Fruit fly (Drosophila melanogaster): ENCODE data around the gene vih.

vih gene

dm6 chr3L:12482917-12483316 lies 21.2 kb upstream of the vih start (continued):
- TF ChIP-seq dsx (GFP tag; optimal IDR thresholded peaks at IDR 0.05; ENCODE audit: poor library complexity, severe bottlenecking) (peak; percentile 49), CG9139 (GFP tag; optimal IDR thresholded peaks at IDR 0.05) (peak; percentile 7), Sox14 (GFP tag; optimal IDR thresholded peaks at IDR 0.05) (peak; percentile 75), topi (GFP tag; optimal IDR thresholded peaks at IDR 0.05) (peak; percentile 51), OdsH (GFP tag; optimal IDR thresholded peaks at IDR 0.05) (peak; percentile 83), CG32006 (GFP tag; optimal IDR thresholded peaks at IDR 0.05) (peak; percentile 94), cyc (GFP tag; optimal IDR thresholded peaks at IDR 0.05) (peak; percentile 30), Hr4 (GFP tag; optimal IDR thresholded peaks at IDR 0.05) (peak; percentile 93), CG3919 (GFP tag; optimal IDR thresholded peaks at IDR 0.05) (peak; percentile 69), vri (GFP tag; optimal IDR thresholded peaks at IDR 0.05) (peak; percentile 7), CG11762 (GFP tag; optimal IDR thresholded peaks at IDR 0.05; ENCODE audit: insufficient read depth) (peak; percentile 60), CG11294 (GFP tag; IDR thresholded peaks at IDR 0.05) (peak; percentile 73), lz (GFP tag; optimal IDR thresholded peaks at IDR 0.05) (peak; percentile 47), dac (GFP tag; optimal IDR thresholded peaks at IDR 0.05) (peak; percentile 76), CG6276 (GFP tag; optimal IDR thresholded peaks at IDR 0.05) (peak; percentile 90), Ets21C (GFP tag; optimal IDR thresholded peaks at IDR 0.05) (no peak), net (GFP tag; optimal IDR thresholded peaks at IDR 0.05) (peak; percentile 85), Hr39 (GFP tag; optimal IDR thresholded peaks at IDR 0.05) (peak; percentile 44), CG4318 (GFP tag; optimal IDR thresholded peaks at IDR 0.05) (peak; percentile 84), spab (GFP tag; optimal IDR thresholded peaks at IDR 0.05) (peak; percentile 40), Eip93F (GFP tag; optimal IDR thresholded peaks at IDR 0.05) (no peak), eg (GFP tag; IDR thresholded peaks at IDR 0.05) (peak; percentile 88), CG8119 (GFP tag; IDR thresholded peaks at IDR 0.05) (peak; percentile 91), CG6854 (GFP tag; optimal IDR thresholded peaks at IDR 0.05) (no peak), CG15336 (GFP tag; IDR thresholded peaks at IDR 0.05) (peak; percentile 91), Smox (GFP tag; optimal IDR thresholded peaks at IDR 0.05) (peak; percentile 40), CG31627 (GFP tag; optimal IDR thresholded peaks at IDR 0.05) (peak; percentile 29), CG16779 (tag; optimal IDR thresholded peaks at IDR 0.05) (peak; percentile 28), CG1621 (tag; optimal IDR thresholded peaks at IDR 0.05) (peak; percentile 9), CG6808 (GFP tag; optimal IDR thresholded peaks at IDR 0.05) (peak; percentile 59)

- TF ChIP-seq eg (GFP tag; IDR thresholded peaks at IDR 0.05) (0 out of 3 replicates have a peak, but pooled peaks have one; percentile 23), ss (GFP tag; optimal IDR thresholded peaks at IDR 0.05) (no peak), vri (GFP tag; optimal IDR thresholded peaks at IDR 0.05) (no peak), Ets96B (tag; optimal IDR thresholded peaks at IDR 0.05) (no peak), Eip78C (GFP tag) (peak; percentile 24), Sox102F (GFP tag; optimal IDR thresholded peaks at IDR 0.05) (no peak), CG6854 (GFP tag; optimal IDR thresholded peaks at IDR 0.05) (no peak), CG16779 (tag; optimal IDR thresholded peaks at IDR 0.05) (no peak), esn (GFP tag; optimal IDR thresholded peaks at IDR 0.05) (no peak), CG6808 (GFP tag; optimal IDR thresholded peaks at IDR 0.05) (peak; percentile 91), achi (GFP tag; optimal IDR thresholded peaks at IDR 0.05) (no peak)
Observed at dm6 chr3L:12484464-12484863, 19.6 kb upstream of the vih start.

dm6 chr3L:12484948-12485347 lies 19.1 kb upstream of the vih start, which contains the start of gene CG10663:
Gene CG10663, minus strand, starts transcription at chr3L:12485035.
- TF ChIP-seq CG34406 (GFP tag; optimal IDR thresholded peaks at IDR 0.05) (peak; percentile 1), Hr39 (GFP tag; optimal IDR thresholded peaks at IDR 0.05) (no peak), svp (GFP tag) (peak; percentile 76), CG10669 (GFP tag; optimal IDR thresholded peaks at IDR 0.05) (no peak), cyc (GFP tag; optimal IDR thresholded peaks at IDR 0.05) (no peak), Hr38 (GFP tag; optimal IDR thresholded peaks at IDR 0.05) (no peak), Gug (GFP tag; IDR thresholded peaks at IDR 0.05) (peak; percentile 23; the same call in 1 of the 2 replicates), fkh (GFP tag; optimal IDR thresholded peaks at IDR 0.05) (peak; percentile 2), CG1621 (tag; optimal IDR thresholded peaks at IDR 0.05) (no peak), CG15336 (GFP tag; IDR thresholded peaks at IDR 0.05) (peak; percentile 53), dac (GFP tag; optimal IDR thresholded peaks at IDR 0.05) (no peak), fd85E (GFP tag; optimal IDR thresholded peaks at IDR 0.05) (no peak), CG8319 (GFP tag; optimal IDR thresholded peaks at IDR 0.05) (no peak), Met (GFP tag; optimal IDR thresholded peaks at IDR 0.05) (peak; percentile 9), CG6808 (GFP tag; optimal IDR thresholded peaks at IDR 0.05) (no peak), achi (GFP tag; optimal IDR thresholded peaks at IDR 0.05) (peak; percentile 7), CG31627 (GFP tag; optimal IDR thresholded peaks at IDR 0.05) (no peak), Smox (GFP tag; optimal IDR thresholded peaks at IDR 0.05) (no peak), CG32006 (GFP tag; optimal IDR thresholded peaks at IDR 0.05) (peak; percentile 37), Eip93F (GFP tag; optimal IDR thresholded peaks at IDR 0.05) (no peak), acj6 (GFP tag; optimal IDR thresholded peaks at IDR 0.05) (peak; percentile 25), Eip75B (GFP tag; optimal IDR thresholded peaks at IDR 0.05) (peak; percentile 13), lz (GFP tag; optimal IDR thresholded peaks at IDR 0.05) (no peak), CG6276 (GFP tag; optimal IDR thresholded peaks at IDR 0.05) (peak; percentile 12)

Measured in whole organism, prepupa.